Fruit fly (Drosophila melanogaster) whole organism, embryonic: ENCODE data around the gene Arp8.
A peak's percentile ranks its signal among the peaks of the same experiment; 100 is the strongest.

Source experiments
- ATbp ChIP-seq: fragments of 200-800 bp; sonication (Bioruptor generic); optimal IDR thresholded peaks from 2 replicates; lab custom pipeline; 2017; ENCODE audit warnings: missing biosample characterization, mild to moderate bottlenecking, missing genetic modification characterization, missing genetic modification reagents
- Aef1 ChIP-seq: fragments of 200-800 bp; sonication (Bioruptor generic); IDR thresholded peaks from 3 replicates; pipeline ENCODE4 v1.3.6; 2022; ENCODE audit warnings: missing biosample characterization, missing genetic modification characterization
- Asciz ChIP-seq: fragments of 200-800 bp; sonication (Bioruptor generic); optimal IDR thresholded peaks from 2 replicates; lab custom pipeline; 2017; ENCODE audit warnings: missing biosample characterization, mild to moderate bottlenecking, missing genetic modification characterization, missing genetic modification reagents
- Atf-2 ChIP-seq: fragments of 200-800 bp; sonication (Bioruptor generic); optimal IDR thresholded peaks from 2 replicates; lab custom pipeline; 2016; ENCODE audit warnings: missing biosample characterization, missing genetic modification characterization
- Bteb2 ChIP-seq: fragments of 200-800 bp; sonication (Bioruptor generic); optimal IDR thresholded peaks from 2 replicates; lab custom pipeline; 2016; ENCODE audit warnings: missing biosample characterization, missing genetic modification characterization
- CG10321 ChIP-seq: fragments of 200-800 bp; sonication (Bioruptor generic); IDR thresholded peaks from 2 replicates; pipeline ENCODE4 v1.3.6; 2022; ENCODE audit warnings: missing biosample characterization, missing genetic modification characterization
- CG11093 ChIP-seq: fragments of 200-800 bp; sonication (Bioruptor generic); IDR thresholded peaks from 3 replicates; pipeline ENCODE4 v1.3.6; 2022; ENCODE audit warnings: missing biosample characterization, missing genetic modification characterization
- CG12659 ChIP-seq: fragments of 200-800 bp; sonication (Bioruptor generic); optimal IDR thresholded peaks from 3 replicates; lab custom pipeline; 2017; ENCODE audit warnings: mild to moderate bottlenecking, missing biosample characterization, missing genetic modification reagents, missing genetic modification characterization
- CG12942 ChIP-seq: fragments of 200-800 bp; sonication (Bioruptor generic); optimal IDR thresholded peaks from 3 replicates; lab custom pipeline; 2016; ENCODE audit warnings: missing biosample characterization, missing genetic modification characterization
- CG1647 ChIP-seq: fragments of 200-800 bp; sonication (Bioruptor generic); optimal IDR thresholded peaks from 3 replicates; lab custom pipeline; 2016; ENCODE audit warnings: missing biosample characterization, missing genetic modification characterization
- CG16863 ChIP-seq: fragments of 200-800 bp; sonication (Bioruptor generic); optimal IDR thresholded peaks from 3 replicates; lab custom pipeline; 2016; ENCODE audit warnings: missing biosample characterization, missing genetic modification characterization
- CG17612 ChIP-seq: fragments of 200-800 bp; sonication (Bioruptor generic); IDR thresholded peaks from 2 replicates; pipeline ENCODE4 v1.3.6; 2022; ENCODE audit warnings: missing biosample characterization, missing genetic modification characterization
- CG31388 ChIP-seq: fragments of 200-800 bp; sonication (Bioruptor generic); optimal IDR thresholded peaks from 2 replicates; lab custom pipeline; 2016; ENCODE audit warnings: missing biosample characterization, missing genetic modification characterization
- CG3163 ChIP-seq: fragments of 200-800 bp; sonication (Bioruptor generic); optimal IDR thresholded peaks from 3 replicates; lab custom pipeline; 2016; ENCODE audit warnings: missing biosample characterization, missing genetic modification characterization
- CG33557 ChIP-seq: fragments of 200-800 bp; sonication (Bioruptor generic); optimal IDR thresholded peaks from 2 replicates; lab custom pipeline; 2019; ENCODE audit warnings: missing biosample characterization, mild to moderate bottlenecking, missing genetic modification characterization, moderate library complexity
- CG3995 ChIP-seq: fragments of 200-800 bp; sonication (Bioruptor generic); optimal IDR thresholded peaks from 3 replicates; lab custom pipeline; 2016; ENCODE audit warnings: missing biosample characterization, missing genetic modification characterization
- CG6813 ChIP-seq: fragments of 200-800 bp; sonication (Bioruptor generic); optimal IDR thresholded peaks from 2 replicates; lab custom pipeline; 2017; ENCODE audit warnings: missing biosample characterization, missing genetic modification characterization, mild to moderate bottlenecking, moderate library complexity, missing genetic modification reagents
- CG8281 ChIP-seq: fragments of 200-800 bp; sonication (Bioruptor generic); optimal IDR thresholded peaks from 2 replicates; lab custom pipeline; 2018; ENCODE audit warnings: missing biosample characterization, mild to moderate bottlenecking, missing genetic modification characterization, moderate library complexity
- CG8924 ChIP-seq: fragments of 200-800 bp; optimal IDR thresholded peaks from 3 replicates; lab custom pipeline; 2019; ENCODE audit warnings: missing biosample characterization, mild to moderate bottlenecking, missing genetic modification characterization, moderate library complexity
- Deaf1 ChIP-seq: fragments of 200-800 bp; optimal IDR thresholded peaks from 3 replicates; lab custom pipeline; 2019; ENCODE audit warnings: missing biosample characterization, mild to moderate bottlenecking, missing genetic modification characterization, moderate library complexity
- Dek ChIP-seq: fragments of 200-800 bp; sonication (Bioruptor generic); optimal IDR thresholded peaks from 3 replicates; lab custom pipeline; 2019; ENCODE audit warnings: missing biosample characterization, mild to moderate bottlenecking, missing genetic modification characterization, moderate library complexity
- ERR ChIP-seq: fragments of 200-800 bp; sonication (Bioruptor generic); optimal IDR thresholded peaks from 2 replicates; lab custom pipeline; 2016; ENCODE audit warnings: missing biosample characterization, missing genetic modification characterization
- Ets97D ChIP-seq: fragments of 200-800 bp; sonication (Bioruptor generic); optimal IDR thresholded peaks from 3 replicates; lab custom pipeline; 2016; ENCODE audit warnings: missing biosample characterization, missing genetic modification characterization
- Fer1 ChIP-seq: fragments of 200-800 bp; sonication (Bioruptor generic); optimal IDR thresholded peaks from 2 replicates; lab custom pipeline; 2017; ENCODE audit warnings: missing biosample characterization, mild to moderate bottlenecking, missing genetic modification characterization
- GATAe ChIP-seq: fragments of 200-800 bp; sonication (Bioruptor generic); conservative IDR thresholded peaks from 2 replicates; pipeline ENCODE4 v1.3.6; 2022; ENCODE audit warnings: missing biosample characterization, missing genetic modification characterization
- Gsc ChIP-seq: fragments of 200-800 bp; sonication (Bioruptor generic); IDR thresholded peaks from 2 replicates; pipeline ENCODE4 v1.3.6; 2022; ENCODE audit warnings: missing biosample characterization, missing genetic modification characterization
- Hr51 ChIP-seq, 2 experiments: fragments of 200-800 bp; sonication (Bioruptor generic); optimal IDR thresholded peaks; 2 replicates in 1 of 2; 3 replicates in 1 of 2; lab custom pipeline; 2016 to 2018; ENCODE audit warnings: missing biosample characterization in 2 of 2, missing genetic modification characterization in 2 of 2, mild to moderate bottlenecking in 1 of 2, moderate library complexity in 1 of 2
- Hsf ChIP-seq: fragments of 200-800 bp; sonication (Bioruptor generic); optimal IDR thresholded peaks from 3 replicates; lab custom pipeline; 2016; ENCODE audit warnings: missing biosample characterization, missing genetic modification characterization
- Lim3 ChIP-seq: fragments of 200-800 bp; sonication (Bioruptor generic); IDR thresholded peaks from 2 replicates; pipeline ENCODE4 v1.3.6; 2022; ENCODE audit warnings: missing biosample characterization, missing genetic modification characterization
- NfI ChIP-seq: fragments of 200-800 bp; sonication (Bioruptor generic); optimal IDR thresholded peaks from 3 replicates; lab custom pipeline; 2018; ENCODE audit warnings: missing biosample characterization, mild to moderate bottlenecking, missing genetic modification characterization, moderate library complexity
- PHDP ChIP-seq: fragments of 200-800 bp; sonication (Bioruptor generic); optimal IDR thresholded peaks from 3 replicates; lab custom pipeline; 2018; ENCODE audit warnings: missing biosample characterization, mild to moderate bottlenecking, missing genetic modification characterization, moderate library complexity
- Poxn ChIP-seq: fragments of 200-800 bp; sonication (Bioruptor generic); IDR thresholded peaks from 2 replicates; pipeline ENCODE4 v1.3.6; 2022; ENCODE audit warnings: missing biosample characterization, missing genetic modification characterization
- Sin3A ChIP-seq: fragments of >200 bp; optimal IDR thresholded peaks from 2 replicates; lab custom pipeline; 2018
- Six4 ChIP-seq: fragments of 200-800 bp; sonication (Bioruptor generic); optimal IDR thresholded peaks from 2 replicates; lab custom pipeline; 2016; ENCODE audit warnings: missing biosample characterization, missing genetic modification characterization
- Sox100B ChIP-seq: fragments of 200-800 bp; sonication (Bioruptor generic); optimal IDR thresholded peaks from 3 replicates; lab custom pipeline; 2018; ENCODE audit warnings: missing biosample characterization, mild to moderate bottlenecking, missing genetic modification characterization
- Taf1 ChIP-seq: fragments of 200-800 bp; sonication (Bioruptor generic); IDR thresholded peaks from 2 replicates; pipeline ENCODE4 v1.3.6; 2022; ENCODE audit warnings: missing biosample characterization, missing genetic modification characterization
- YL-1 ChIP-seq: fragments of 200-800 bp; sonication (Bioruptor generic); optimal IDR thresholded peaks from 3 replicates; lab custom pipeline; 2017; ENCODE audit warnings: missing biosample characterization, mild to moderate bottlenecking, missing genetic modification characterization
- ac ChIP-seq: fragments of 200-800 bp; sonication (Bioruptor generic); optimal IDR thresholded peaks from 3 replicates; lab custom pipeline; 2017; ENCODE audit warnings: missing biosample characterization, mild to moderate bottlenecking, missing genetic modification characterization
- bcd ChIP-seq: fragments of 200-800 bp; sonication (Bioruptor generic); optimal IDR thresholded peaks from 2 replicates; lab custom pipeline; 2017; ENCODE audit warnings: missing biosample characterization, mild to moderate bottlenecking, missing genetic modification characterization
- cg ChIP-seq: fragments of 200-800 bp; sonication (Bioruptor generic); optimal IDR thresholded peaks from 3 replicates; lab custom pipeline; 2019; ENCODE audit warnings: missing biosample characterization, mild to moderate bottlenecking, missing genetic modification characterization, moderate library complexity
- en ChIP-seq: fragments of 200-800 bp; sonication (Bioruptor generic); optimal IDR thresholded peaks from 2 replicates; lab custom pipeline; 2016; ENCODE audit warnings: missing biosample characterization, missing genetic modification characterization
- fd102C ChIP-seq: fragments of 200-800 bp; sonication (Bioruptor generic); optimal IDR thresholded peaks from 2 replicates; lab custom pipeline; 2018; ENCODE audit warnings: missing biosample characterization, mild to moderate bottlenecking, missing genetic modification characterization, moderate library complexity
- ind ChIP-seq: fragments of 200-800 bp; sonication (Bioruptor generic); optimal IDR thresholded peaks from 3 replicates; lab custom pipeline; 2016; ENCODE audit warnings: missing biosample characterization, missing genetic modification characterization
- jigr1 ChIP-seq: fragments of 200-800 bp; sonication (Bioruptor generic); IDR thresholded peaks from 3 replicates; pipeline ENCODE4 v1.3.6; 2022; ENCODE audit warnings: missing biosample characterization, missing genetic modification characterization
- lilli ChIP-seq: fragments of 200-800 bp; sonication (Bioruptor generic); optimal IDR thresholded peaks from 3 replicates; lab custom pipeline; 2016; ENCODE audit warnings: missing biosample characterization, missing genetic modification characterization
- lola ChIP-seq, 3 experiments: fragments of >200 bp in 2 of 3; fragments of 200-800 bp in 1 of 3; sonication (Bioruptor generic) in 1 of 3; optimal IDR thresholded peaks; 2 replicates each; lab custom pipeline; 2017 to 2019; ENCODE audit warnings: missing biosample characterization in 3 of 3, missing genetic modification characterization in 3 of 3, mild to moderate bottlenecking in 1 of 3, moderate library complexity in 1 of 3
- nom ChIP-seq: fragments of 200-800 bp; sonication (Bioruptor generic); optimal IDR thresholded peaks from 2 replicates; lab custom pipeline; 2017; ENCODE audit warnings: missing biosample characterization, missing genetic modification characterization, mild to moderate bottlenecking, moderate library complexity, missing genetic modification reagents
- pros ChIP-seq: fragments of 200-800 bp; sonication (Bioruptor generic); optimal IDR thresholded peaks from 3 replicates; lab custom pipeline; 2019; ENCODE audit warnings: missing biosample characterization, mild to moderate bottlenecking, missing genetic modification characterization, moderate library complexity
- sug ChIP-seq: fragments of 200-800 bp; optimal IDR thresholded peaks from 2 replicates; lab custom pipeline; 2019; ENCODE audit warnings: missing biosample characterization, mild to moderate bottlenecking, missing genetic modification characterization, moderate library complexity
- tin ChIP-seq: fragments of 200-800 bp; sonication (Bioruptor generic); optimal IDR thresholded peaks from 3 replicates; lab custom pipeline; 2016; ENCODE audit warnings: missing biosample characterization, missing genetic modification characterization

The Arp8 gene

dm6 chrX:17886449-17887207, 26.0 kb upstream of the Arp8 start (continued):
- TF ChIP-seq CG31388 (GFP tag; lab: Kevin White, UChicago): no peak
- TF ChIP-seq Gsc: no peak
- peak; percentile 13 for TF ChIP-seq Fer1 (GFP tag; lab: Kevin White, UChicago)
- TF ChIP-seq Sox100B (GFP tag; lab: Kevin White, UChicago): no peak
- no peak for TF ChIP-seq fd102C (GFP tag; lab: Kevin White, UChicago)
- no peak for TF ChIP-seq Atf-2 (GFP tag; lab: Kevin White, UChicago)
- no peak for TF ChIP-seq bcd (GFP tag; lab: Kevin White, UChicago)
- TF ChIP-seq CG8924 (tag; lab: Kevin White, UChicago): peak; percentile 71
- no peak for TF ChIP-seq sug (tag; lab: Kevin White, UChicago)
- no peak for TF ChIP-seq Dek (tag; lab: Kevin White, UChicago)
- no peak for TF ChIP-seq CG6813 (GFP tag; lab: Kevin White, UChicago)
- TF ChIP-seq ac (GFP tag; lab: Kevin White, UChicago): no peak
- TF ChIP-seq Poxn (GFP tag; lab: Robert Waterston, UW): no peak
- no peak for TF ChIP-seq Ets97D (GFP tag; lab: Kevin White, UChicago)
- TF ChIP-seq Bteb2: no peak
- no peak for TF ChIP-seq Sin3A (lab: Kevin White, UChicago)
- peak; percentile 47 for TF ChIP-seq YL-1 (GFP tag; lab: Kevin White, UChicago)
- no peak for TF ChIP-seq CG1647 (GFP tag; lab: Kevin White, UChicago)
- TF ChIP-seq Six4 (GFP tag; lab: Kevin White, UChicago): no peak
- no peak for TF ChIP-seq ind
- no peak for TF ChIP-seq CG12659 (GFP tag; lab: Kevin White, UChicago)
- TF ChIP-seq en (GFP tag; lab: Kevin White, UChicago): no peak
- TF ChIP-seq jigr1 (GFP tag; lab: Robert Waterston, UW): no peak
- no peak for TF ChIP-seq ERR
- TF ChIP-seq Deaf1 (tag; lab: Kevin White, UChicago): no peak
- TF ChIP-seq cg (GFP tag; lab: Kevin White, UChicago): peak; percentile 91
- TF ChIP-seq GATAe (GFP tag; lab: Robert Waterston, UW): no peak
- TF ChIP-seq CG3163 (GFP tag; lab: Kevin White, UChicago): peak; percentile 91
- TF ChIP-seq CG33557 (GFP tag; lab: Kevin White, UChicago): no peak
- TF ChIP-seq Taf1: no peak
- no peak for TF ChIP-seq lola (GFP tag; optimal IDR thresholded peaks at IDR 0.05; lab: Kevin White, UChicago)
- TF ChIP-seq ATbp (GFP tag; lab: Kevin White, UChicago): no peak
- no peak for TF ChIP-seq NfI (GFP tag; lab: Kevin White, UChicago)
- no peak for TF ChIP-seq lilli (GFP tag; lab: Kevin White, UChicago)
- TF ChIP-seq tin: no peak
- no peak for TF ChIP-seq CG16863 (GFP tag; lab: Kevin White, UChicago)
- TF ChIP-seq Aef1: peak; percentile 10; the same call in 1 of the 3 replicates
- TF ChIP-seq Asciz (GFP tag; lab: Kevin White, UChicago): no peak
- no peak for TF ChIP-seq PHDP (tag; lab: Kevin White, UChicago)
- peak; percentile 95 for TF ChIP-seq nom
- no peak for TF ChIP-seq CG3995
- no peak for TF ChIP-seq CG11093 (GFP tag; lab: Robert Waterston, UW)
- TF ChIP-seq Hsf (GFP tag; lab: Kevin White, UChicago): no peak
- TF ChIP-seq CG10321: peak; percentile 91
- no peak for TF ChIP-seq CG8281 (tag; lab: Kevin White, UChicago)
- TF ChIP-seq Hr51 (GFP tag; optimal IDR thresholded peaks at IDR 0.05; lab: Kevin White, UChicago): peak in 1 of 2 experiments; percentile 22
- no peak for TF ChIP-seq Lim3
- TF ChIP-seq CG17612 (GFP tag; lab: Robert Waterston, UW): no peak
- no peak for TF ChIP-seq pros
- no peak for TF ChIP-seq CG12942 (GFP tag; lab: Kevin White, UChicago)
